Fruit fly (Drosophila melanogaster) whole organism, embryonic: ENCODE measurements around the gene CG13667.
A peak's percentile ranks its signal among the peaks of the same experiment; 100 is the strongest.

Experiments used
- Awh ChIP-seq: fragments of 200-800 bp; sonication (Bioruptor generic); IDR thresholded peaks from 2 replicates; pipeline ENCODE4, ENCODE4 v1.3.6; 2022; ENCODE audit warnings: missing biosample characterization, missing genetic modification characterization
- CG10267 ChIP-seq: fragments of 200-800 bp; sonication (Bioruptor generic); optimal IDR thresholded peaks from 2 replicates; lab custom pipeline; 2018; ENCODE audit warnings: missing biosample characterization, mild to moderate bottlenecking, missing genetic modification characterization, moderate library complexity
- CG10431 ChIP-seq: fragments of 200-800 bp; sonication (Bioruptor generic); optimal IDR thresholded peaks from 3 replicates; lab custom pipeline; 2018; ENCODE audit warnings: missing biosample characterization, mild to moderate bottlenecking, missing genetic modification characterization
- CG10543 ChIP-seq: fragments of 200-800 bp; sonication (Bioruptor generic); optimal IDR thresholded peaks from 3 replicates; lab custom pipeline; 2017; ENCODE audit warnings: missing biosample characterization, mild to moderate bottlenecking, missing genetic modification characterization, moderate library complexity
- CG11093 ChIP-seq: fragments of 200-800 bp; sonication (Bioruptor generic); IDR thresholded peaks from 3 replicates; pipeline ENCODE4 v1.3.6; 2022; ENCODE audit warnings: missing biosample characterization, missing genetic modification characterization
- CG11247 ChIP-seq: fragments of 200-800 bp; sonication (Bioruptor generic); IDR thresholded peaks from 2 replicates; pipeline ENCODE4 v1.3.6; 2022; ENCODE audit warnings: missing biosample characterization, missing genetic modification characterization
- CG12299 ChIP-seq: fragments of 200-800 bp; sonication (Bioruptor generic); optimal IDR thresholded peaks from 2 replicates; lab custom pipeline; 2018; ENCODE audit warnings: missing biosample characterization, mild to moderate bottlenecking, missing genetic modification characterization
- CG13123 ChIP-seq: fragments of 200-800 bp; sonication (Bioruptor generic); optimal IDR thresholded peaks from 2 replicates; lab custom pipeline; 2016; ENCODE audit warnings: missing biosample characterization, missing genetic modification characterization
- CG13287 ChIP-seq: fragments of 200-800 bp; sonication (Bioruptor generic); IDR thresholded peaks from 2 replicates; pipeline ENCODE4 v1.3.6; 2022; ENCODE audit warnings: missing biosample characterization, missing genetic modification characterization; ENCODE audit not compliant: partially characterized antibody
- CG14441 ChIP-seq: fragments of 200-800 bp; sonication (Bioruptor generic); IDR thresholded peaks from 2 replicates; pipeline ENCODE4 v1.3.6; 2022; ENCODE audit warnings: missing biosample characterization, missing genetic modification characterization
- CG14965 ChIP-seq: fragments of 200-800 bp; sonication (Bioruptor generic); optimal IDR thresholded peaks from 2 replicates; lab custom pipeline; 2016; ENCODE audit warnings: missing biosample characterization, missing genetic modification characterization, borderline replicate concordance
- CG15479 ChIP-seq: fragments of 200-800 bp; sonication (Bioruptor generic); optimal IDR thresholded peaks from 3 replicates; lab custom pipeline; 2019; ENCODE audit warnings: missing biosample characterization, mild to moderate bottlenecking, missing genetic modification characterization, moderate library complexity
- CG15514 ChIP-seq: fragments of 200-800 bp; sonication (Bioruptor generic); optimal IDR thresholded peaks from 3 replicates; lab custom pipeline; 2017; ENCODE audit warnings: missing biosample characterization, missing genetic modification characterization, mild to moderate bottlenecking, moderate library complexity, missing genetic modification reagents
- CG17829 ChIP-seq: fragments of 200-800 bp; optimal IDR thresholded peaks from 2 replicates; lab custom pipeline; 2019; ENCODE audit warnings: missing biosample characterization, mild to moderate bottlenecking, missing genetic modification characterization, moderate library complexity
- CG2202 ChIP-seq: fragments of 200-800 bp; sonication (Bioruptor generic); optimal IDR thresholded peaks from 2 replicates; lab custom pipeline; 2018; ENCODE audit warnings: missing biosample characterization, mild to moderate bottlenecking, missing genetic modification characterization
- CG31224 ChIP-seq: fragments of 200-800 bp; sonication (Bioruptor generic); IDR thresholded peaks from 2 replicates; pipeline ENCODE4 v1.3.6; 2022; ENCODE audit warnings: missing biosample characterization, missing genetic modification characterization
- CG31388 ChIP-seq: fragments of 200-800 bp; sonication (Bioruptor generic); optimal IDR thresholded peaks from 2 replicates; lab custom pipeline; 2016; ENCODE audit warnings: missing biosample characterization, missing genetic modification characterization
- CG4328 ChIP-seq: fragments of 200-800 bp; sonication (Bioruptor generic); optimal IDR thresholded peaks from 3 replicates; lab custom pipeline; 2017; ENCODE audit warnings: missing biosample characterization, missing genetic modification reagents, missing genetic modification characterization
- CG4424 ChIP-seq: fragments of 200-800 bp; sonication (Bioruptor generic); optimal IDR thresholded peaks from 3 replicates; lab custom pipeline; 2016; ENCODE audit warnings: missing biosample characterization, missing genetic modification characterization
- CG5953 ChIP-seq: fragments of 200-800 bp; sonication (Bioruptor generic); IDR thresholded peaks from 2 replicates; pipeline ENCODE4 v1.3.6; 2022; ENCODE audit warnings: missing biosample characterization, missing genetic modification characterization
- CG9609 ChIP-seq: fragments of 200-800 bp; sonication (Bioruptor generic); optimal IDR thresholded peaks from 3 replicates; lab custom pipeline; 2016; ENCODE audit warnings: missing biosample characterization, missing genetic modification characterization
- CG9876 ChIP-seq: fragments of 200-800 bp; sonication (Bioruptor generic); optimal IDR thresholded peaks from 2 replicates; lab custom pipeline; 2016; ENCODE audit warnings: missing biosample characterization, missing genetic modification characterization
- D19B ChIP-seq: fragments of 200-800 bp; sonication (Bioruptor generic); optimal IDR thresholded peaks from 2 replicates; lab custom pipeline; 2017; ENCODE audit warnings: missing biosample characterization, mild to moderate bottlenecking, missing genetic modification characterization
- Dip3 ChIP-seq: fragments of 200-800 bp; sonication (Bioruptor generic); optimal IDR thresholded peaks from 3 replicates; lab custom pipeline; 2016; ENCODE audit warnings: missing biosample characterization, missing genetic modification characterization
- HLHmδ ChIP-seq: fragments of 200-800 bp; sonication (Bioruptor generic); optimal IDR thresholded peaks from 2 replicates; lab custom pipeline; 2018; ENCODE audit warnings: missing biosample characterization, mild to moderate bottlenecking, missing genetic modification characterization, moderate library complexity
- Kr ChIP-seq: fragments of 200-800 bp; sonication (Bioruptor generic); optimal IDR thresholded peaks from 2 replicates; lab custom pipeline; 2017; ENCODE audit warnings: missing biosample characterization, mild to moderate bottlenecking, missing genetic modification characterization
- Lpt ChIP-seq: fragments of >200 bp; optimal IDR thresholded peaks from 2 replicates; lab custom pipeline; 2018; ENCODE audit warnings: missing biosample characterization, missing genetic modification characterization
- Sry-β ChIP-seq: fragments of 200-800 bp; sonication (Bioruptor generic); optimal IDR thresholded peaks from 2 replicates; lab custom pipeline; 2018; ENCODE audit warnings: missing biosample characterization, mild to moderate bottlenecking, missing genetic modification characterization, moderate library complexity
- Taf1 ChIP-seq: fragments of 200-800 bp; sonication (Bioruptor generic); IDR thresholded peaks from 2 replicates; pipeline ENCODE4 v1.3.6; 2022; ENCODE audit warnings: missing biosample characterization, missing genetic modification characterization
- ac ChIP-seq: fragments of 200-800 bp; sonication (Bioruptor generic); optimal IDR thresholded peaks from 3 replicates; lab custom pipeline; 2017; ENCODE audit warnings: missing biosample characterization, mild to moderate bottlenecking, missing genetic modification characterization
- bigmax ChIP-seq: fragments of 200-800 bp; sonication (Bioruptor generic); optimal IDR thresholded peaks from 2 replicates; lab custom pipeline; 2018; ENCODE audit warnings: missing biosample characterization, mild to moderate bottlenecking, missing genetic modification characterization
- danr ChIP-seq: fragments of 200-800 bp; sonication (Bioruptor generic); IDR thresholded peaks from 2 replicates; pipeline ENCODE4 v1.3.6; 2022; ENCODE audit warnings: missing biosample characterization, missing genetic modification characterization
- dimm ChIP-seq: fragments of 200-800 bp; sonication (Bioruptor generic); IDR thresholded peaks from 2 replicates; pipeline ENCODE4 v1.3.6; 2022; ENCODE audit warnings: missing biosample characterization, missing genetic modification characterization
- dmrt11E ChIP-seq: fragments of 200-800 bp; sonication (Bioruptor generic); optimal IDR thresholded peaks from 3 replicates; lab custom pipeline; 2018; ENCODE audit warnings: missing biosample characterization, mild to moderate bottlenecking, missing genetic modification characterization, moderate library complexity
- ems ChIP-seq: fragments of 200-800 bp; sonication (Bioruptor generic); optimal IDR thresholded peaks from 3 replicates; lab custom pipeline; 2016; ENCODE audit warnings: missing biosample characterization, missing genetic modification characterization
- exex ChIP-seq: fragments of 200-800 bp; sonication (Bioruptor generic); optimal IDR thresholded peaks from 4 replicates; lab custom pipeline; 2018; ENCODE audit warnings: missing biosample characterization, mild to moderate bottlenecking, missing genetic modification characterization, moderate library complexity
- fd96Cb ChIP-seq: fragments of 200-800 bp; sonication (Bioruptor generic); optimal IDR thresholded peaks from 2 replicates; lab custom pipeline; 2018; ENCODE audit warnings: missing biosample characterization, mild to moderate bottlenecking, missing genetic modification characterization, moderate library complexity
- gcm2 ChIP-seq: fragments of 200-800 bp; sonication (Bioruptor generic); optimal IDR thresholded peaks from 2 replicates; lab custom pipeline; 2016; ENCODE audit warnings: missing biosample characterization, missing genetic modification characterization
- insv ChIP-seq, 2 experiments: fragments of 200-800 bp; sonication (Bioruptor generic); optimal IDR thresholded peaks; 3 replicates each; lab custom pipeline; 2016 to 2018; ENCODE audit warnings: missing biosample characterization in 2 of 2, missing genetic modification characterization in 2 of 2
- maf-S ChIP-seq: fragments of 200-800 bp; sonication (Bioruptor generic); optimal IDR thresholded peaks from 2 replicates; lab custom pipeline; 2016; ENCODE audit warnings: missing biosample characterization, missing genetic modification characterization
- nau ChIP-seq: fragments of 200-800 bp; sonication (Bioruptor generic); optimal IDR thresholded peaks from 3 replicates; lab custom pipeline; 2017; ENCODE audit warnings: missing biosample characterization, mild to moderate bottlenecking, missing genetic modification characterization, missing genetic modification reagents
- nerfin-1 ChIP-seq: fragments of 200-800 bp; sonication (Bioruptor generic); optimal IDR thresholded peaks from 3 replicates; lab custom pipeline; 2019; ENCODE audit warnings: missing biosample characterization, mild to moderate bottlenecking, missing genetic modification characterization, moderate library complexity
- p53 ChIP-seq: fragments of 200-800 bp; sonication (Bioruptor generic); optimal IDR thresholded peaks from 2 replicates; lab custom pipeline; 2016; ENCODE audit warnings: missing biosample characterization, missing genetic modification characterization
- shn ChIP-seq: fragments of 200-800 bp; sonication (Bioruptor generic); optimal IDR thresholded peaks from 3 replicates; lab custom pipeline; 2016; ENCODE audit warnings: missing biosample characterization, missing genetic modification characterization
- slou ChIP-seq: fragments of 200-800 bp; sonication (Bioruptor generic); optimal IDR thresholded peaks from 3 replicates; lab custom pipeline; 2016; ENCODE audit warnings: missing biosample characterization, missing genetic modification characterization
- sna ChIP-seq: fragments of 200-800 bp; sonication (Bioruptor generic); IDR thresholded peaks from 2 replicates; pipeline ENCODE4 v1.3.6; 2022; ENCODE audit warnings: missing biosample characterization, missing genetic modification characterization; ENCODE audit not compliant: partially characterized antibody
- tna ChIP-seq: fragments of 200-800 bp; sonication (Bioruptor generic); IDR thresholded peaks from 2 replicates; pipeline ENCODE4 v1.3.6; 2022; ENCODE audit warnings: missing biosample characterization, missing genetic modification characterization; ENCODE audit not compliant: partially characterized antibody
- toy ChIP-seq: fragments of 200-800 bp; sonication (Bioruptor generic); IDR thresholded peaks from 2 replicates; pipeline ENCODE4 v1.3.6; 2022; ENCODE audit warnings: missing biosample characterization, missing genetic modification characterization
- wek ChIP-seq: fragments of 200-800 bp; sonication (Bioruptor generic); optimal IDR thresholded peaks from 3 replicates; lab custom pipeline; 2018; ENCODE audit warnings: missing biosample characterization, mild to moderate bottlenecking, missing genetic modification characterization, moderate library complexity
- zen ChIP-seq: fragments of 200-800 bp; sonication (Bioruptor generic); optimal IDR thresholded peaks from 3 replicates; lab custom pipeline; 2018; ENCODE audit warnings: missing biosample characterization, mild to moderate bottlenecking, missing genetic modification characterization, moderate library complexity

CG13667 gene

DNA sequence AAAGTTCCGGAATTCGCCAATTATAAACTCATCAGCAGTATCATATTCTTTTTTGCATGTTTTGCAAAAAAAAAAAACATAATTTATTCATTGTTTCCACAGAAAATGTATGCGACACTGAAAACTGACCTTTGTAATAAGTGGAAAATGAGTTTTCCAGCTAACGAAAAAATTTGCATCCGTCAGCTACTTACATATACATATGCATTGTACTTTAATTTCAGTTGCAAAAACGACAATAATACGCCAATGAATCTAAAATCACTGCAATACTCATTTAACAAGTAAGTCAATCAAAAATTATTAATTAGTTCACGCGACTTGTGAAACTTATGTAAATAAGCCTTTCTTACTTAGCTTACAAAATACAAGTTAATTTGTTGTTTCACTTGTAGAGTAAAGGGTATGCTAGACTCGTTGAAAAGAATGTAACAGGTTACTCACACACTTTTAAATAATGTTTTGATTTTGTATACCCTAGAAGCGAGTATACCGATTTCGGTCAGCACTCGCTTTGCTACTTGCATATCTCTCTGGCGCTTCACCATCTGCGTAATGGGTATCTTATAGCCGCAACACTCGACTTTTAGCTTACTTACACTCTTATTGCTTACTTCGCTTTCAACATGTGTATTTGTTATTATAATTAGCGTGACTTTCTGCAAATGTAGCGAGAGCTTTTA is 6.3 kb upstream of the CG13667 start (continued):
- TF ChIP-seq CG14965 (GFP tag; lab: Kevin White, UChicago) (no peak), shn (GFP tag; lab: Kevin White, UChicago) (no peak), Kr (GFP tag; lab: Kevin White, UChicago) (no peak), dmrt11E (tag; lab: Kevin White, UChicago) (peak; percentile 32), CG2202 (tag; lab: Kevin White, UChicago) (no peak), Sry-β (GFP tag; lab: Kevin White, UChicago) (no peak), Awh (GFP tag; lab: Robert Waterston, UW) (no peak), Taf1 (no peak), CG13123 (GFP tag; lab: Kevin White, UChicago) (no peak), nerfin-1 (no peak), CG15479 (GFP tag; lab: Kevin White, UChicago) (no peak), exex (no peak), CG9609 (no peak), CG17829 (tag; lab: Kevin White, UChicago) (no peak), ems (GFP tag; lab: Kevin White, UChicago) (no peak), CG31224 (GFP tag; lab: Robert Waterston, UW) (no peak), CG12299 (tag; lab: Kevin White, UChicago) (no peak), Lpt (no peak), ac (GFP tag; lab: Kevin White, UChicago) (no peak), dimm (GFP tag; lab: Robert Waterston, UW) (no peak), zen (tag; lab: Kevin White, UChicago) (peak; percentile 21), CG31388 (GFP tag; lab: Kevin White, UChicago) (no peak), CG4424 (GFP tag; lab: Kevin White, UChicago) (peak; percentile 19), p53 (GFP tag; lab: Kevin White, UChicago) (no peak), CG10543 (GFP tag; lab: Kevin White, UChicago) (no peak), CG14441 (peak; percentile 68), toy (GFP tag; lab: Robert Waterston, UW) (no peak), insv (GFP tag; optimal IDR thresholded peaks at IDR 0.05; lab: Kevin White, UChicago) (no peak), CG11247 (GFP tag; lab: Robert Waterston, UW) (no peak), CG15514 (GFP tag; lab: Kevin White, UChicago) (no peak), HLHmδ (GFP tag; lab: Kevin White, UChicago) (no peak), CG9876 (no peak), CG10431 (GFP tag; lab: Kevin White, UChicago) (no peak), tna (no peak), D19B (no peak), nau (no peak), fd96Cb (peak; percentile 38), maf-S (GFP tag; lab: Kevin White, UChicago) (no peak), CG5953 (GFP tag; lab: Robert Waterston, UW) (no peak), slou (GFP tag; lab: Kevin White, UChicago) (no peak), gcm2 (GFP tag; lab: Kevin White, UChicago) (no peak), wek (GFP tag; lab: Kevin White, UChicago) (no peak), bigmax (GFP tag; lab: Kevin White, UChicago) (no peak), CG13287 (GFP tag; lab: Robert Waterston, UW) (no peak), CG10267 (no peak), Dip3 (GFP tag; lab: Kevin White, UChicago) (peak; percentile 5), sna (GFP tag; lab: Robert Waterston, UW) (no peak), CG4328 (GFP tag; lab: Kevin White, UChicago) (no peak), danr (GFP tag; lab: Robert Waterston, UW) (no peak), CG11093 (GFP tag; lab: Robert Waterston, UW) (peak; percentile 15; the same call in 1 of the 3 replicates)
